Fruit fly (Drosophila melanogaster) whole organism: ENCODE results near the gene nmo.

ENCODE experiments used
- psq ChIP-seq: fragments of >200 bp; optimal IDR thresholded peaks from 2 replicates; lab custom pipeline; 2017
- usp ChIP-seq: fragments of >200 bp; optimal IDR thresholded peaks from 2 replicates; lab custom pipeline; 2017; ENCODE audit warnings: missing biosample characterization, missing genetic modification characterization, mixed read lengths

dm6 chr3L:8079598-8079997, 100.8 kb downstream of the nmo start:
- TF ChIP-seq usp (GFP tag; lab: Kevin White, UChicago), result no peak
- TF ChIP-seq psq (lab: Kevin White, UChicago), result no peak
